Worm (Caenorhabditis elegans) whole organism, midembryonic: Measurements from ENCODE around the gene T11B7.1.

Experiments used
- T22C8.4 ChIP-seq: fragments of 200-800 bp; sonication (Bioruptor generic); IDR thresholded peaks from 2 replicates; pipeline ENCODE4 v1.3.6; 2022; ENCODE audit warnings: missing genetic modification characterization, missing compliant biosample characterization
- med-1 ChIP-seq: sonication (generic microtip); optimal IDR thresholded peaks from 2 replicates; lab custom pipeline; 2017; ENCODE audit warnings: missing genetic modification characterization, mild to moderate bottlenecking, missing compliant biosample characterization, antibody characterized with exemption, missing genetic modification reagents; ENCODE audit not compliant: insufficient read depth
- ztf-29 ChIP-seq: fragments of 200-800 bp; sonication (Bioruptor generic); IDR thresholded peaks from 2 replicates; pipeline ENCODE4 v1.3.6; 2022; ENCODE audit warnings: missing genetic modification reagents, missing genetic modification characterization, missing compliant biosample characterization

- no peak for TF ChIP-seq T22C8.4 (GFP tag; lab: Robert Waterston, UW)
- no peak for TF ChIP-seq med-1 (GFP tag; lab: Kevin White, UChicago)
- no peak for TF ChIP-seq ztf-29 (GFP tag; lab: Robert Waterston, UW)
These were observed 7.4 kb downstream of the T11B7.1 start, which contains the start of gene col-118 for ce11 chrIV:8847918-8848317.
